Fruit fly (Drosophila melanogaster) S2 (cell line): ENCODE data around the gene Alp13.

Source experiments
- CG8478 ChIP-seq: fragments of >200 bp; optimal IDR thresholded peaks from 2 replicates; lab custom pipeline; 2018
- CTCF ChIP-seq, 2 experiments: fragments of >200 bp; optimal IDR thresholded peaks; 2 replicates each; lab custom pipeline; 2018

DNA sequence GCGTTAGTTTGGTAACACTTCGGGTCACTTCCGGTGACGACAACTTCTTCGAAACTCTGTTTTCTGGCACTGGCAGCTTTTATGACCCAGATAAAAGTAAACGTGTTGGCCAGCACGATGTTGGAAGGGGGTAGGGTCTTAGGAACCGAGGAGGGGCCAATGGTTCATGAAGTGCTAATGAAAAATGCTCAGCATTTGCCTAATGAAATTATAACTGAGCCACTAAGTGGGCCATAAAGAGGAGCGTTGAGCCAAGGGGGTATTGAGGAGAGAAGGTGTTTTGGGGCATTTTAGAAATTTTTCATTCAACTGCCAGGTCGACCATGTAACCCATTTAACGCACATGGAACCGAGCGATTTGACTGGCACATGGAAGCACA is 23.1 kb upstream of the Alp13 start:
- TF ChIP-seq CG8478 (lab: Kevin White, UChicago) (no peak), CTCF (optimal IDR thresholded peaks at IDR 0.05; lab: Kevin White, UChicago) (no peak)
